Worm (Caenorhabditis elegans) whole organism, early embryonic: ENCODE results near the gene F26F12.2.

Source experiments
- B0310.2 ChIP-seq: sonication (generic microtip); optimal IDR thresholded peaks from 2 replicates; lab custom pipeline; 2016; ENCODE audit warnings: mild to moderate bottlenecking, missing genetic modification characterization, missing compliant biosample characterization
- F13C5.2 ChIP-seq: sonication (generic microtip); optimal IDR thresholded peaks from 2 replicates; lab custom pipeline; 2017; ENCODE audit warnings: mild to moderate bottlenecking, missing genetic modification characterization, inconsistent platforms, missing compliant biosample characterization
- ama-1 ChIP-seq: fragments of 150-350 bp; optimal IDR thresholded peaks from 2 replicates; lab custom pipeline; 2014
- ceh-36 ChIP-seq: sonication (generic microtip); optimal IDR thresholded peaks from 2 replicates; lab custom pipeline; 2016; ENCODE audit warnings: missing genetic modification characterization, inconsistent platforms, missing compliant biosample characterization
- ets-7 ChIP-seq: sonication (generic microtip); optimal IDR thresholded peaks from 2 replicates; lab custom pipeline; 2016; ENCODE audit warnings: missing genotype, missing genetic modification characterization, missing compliant biosample characterization
- flt-1 ChIP-seq: fragments of 200-800 bp; sonication (Bioruptor generic); IDR thresholded peaks from 2 replicates; pipeline ENCODE4 v1.3.6; 2022; ENCODE audit warnings: missing genetic modification characterization, missing compliant biosample characterization
- hmg-4 ChIP-seq: fragments of 200-800 bp; sonication (Bioruptor generic); optimal IDR thresholded peaks from 2 replicates; lab custom pipeline; 2018; ENCODE audit warnings: mild to moderate bottlenecking, missing genetic modification characterization, missing compliant biosample characterization
- scrt-1 ChIP-seq: fragments of 200-800 bp; sonication (Bioruptor generic); IDR thresholded peaks from 2 replicates; pipeline ENCODE4 v1.3.6; 2022; ENCODE audit warnings: missing genetic modification characterization, missing compliant biosample characterization
- sea-1 ChIP-seq: fragments of 200-800 bp; sonication (Bioruptor generic); conservative IDR thresholded peaks from 2 replicates; pipeline ENCODE4 v1.3.6; 2022; ENCODE audit warnings: missing genetic modification characterization, missing compliant biosample characterization
- tbx-11 ChIP-seq: fragments of 200-800 bp; sonication (Bioruptor generic); IDR thresholded peaks from 2 replicates; pipeline ENCODE4 v1.3.6; 2022; ENCODE audit warnings: missing genetic modification characterization, missing compliant biosample characterization
- tbx-37 ChIP-seq: fragments of 200-800 bp; sonication (Bioruptor generic); conservative IDR thresholded peaks from 2 replicates; pipeline ENCODE4 v1.3.6; 2022; ENCODE audit warnings: missing genetic modification reagents, missing genetic modification characterization, missing compliant biosample characterization
- tra-4 ChIP-seq: sonication (generic microtip); optimal IDR thresholded peaks from 2 replicates; lab custom pipeline; 2017; ENCODE audit warnings: missing genetic modification characterization, missing compliant biosample characterization

- TF ChIP-seq ama-1: no peak
- TF ChIP-seq hmg-4 (GFP tag; lab: Kevin White, UChicago): no peak
- no peak for TF ChIP-seq scrt-1
- no peak for TF ChIP-seq tbx-37 (GFP tag; lab: Robert Waterston, UW)
- no peak for TF ChIP-seq ceh-36 (tag; lab: Kevin White, UChicago)
- no peak for TF ChIP-seq tbx-11 (GFP tag; lab: Robert Waterston, UW)
- no peak for TF ChIP-seq F13C5.2 (tag; lab: Kevin White, UChicago)
- no peak for TF ChIP-seq sea-1 (GFP tag; lab: Robert Waterston, UW)
- no peak for TF ChIP-seq B0310.2 (tag; lab: Kevin White, UChicago)
- TF ChIP-seq ets-7 (tag; lab: Kevin White, UChicago): no peak
- TF ChIP-seq flt-1 (GFP tag; lab: Robert Waterston, UW): no peak
- no peak for TF ChIP-seq tra-4 (tag; lab: Kevin White, UChicago)
These were observed 18.0 kb downstream of the F26F12.2 start for ce11 chrV:5820401-5820800.
